Worm (Caenorhabditis elegans): Measurements from ENCODE around the gene Y49F6A.11.

Y49F6A.11 gene

DNA sequence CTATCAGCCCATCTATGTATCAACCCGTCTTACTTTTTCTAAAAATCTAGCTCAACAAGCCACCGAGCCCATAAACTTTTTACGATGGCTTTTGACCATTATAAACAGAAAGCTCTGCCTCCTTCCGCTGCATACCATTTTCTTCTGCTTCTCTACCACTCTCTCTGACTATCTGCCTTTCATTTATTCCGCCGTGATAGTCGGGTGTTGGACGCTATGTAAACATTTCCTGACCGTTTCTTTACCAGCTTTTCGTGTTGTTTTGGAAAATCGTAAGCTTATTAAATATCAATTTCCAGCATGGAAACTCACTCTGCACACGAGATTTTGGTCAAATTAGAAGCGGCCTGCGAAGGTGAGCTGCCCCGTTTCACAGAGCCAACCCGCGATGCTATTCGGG lies 18.9 kb upstream of the Y49F6A.11 start, which contains the start of gene F40E12.1:
Gene F40E12.1, plus strand, starts transcription at position 301 of the 400 bp plus-strand sequence.
- no peak for TF ChIP-seq flt-1 (GFP tag; IDR thresholded peaks at IDR 0.05)
- no peak for TF ChIP-seq T22C8.4 (GFP tag; IDR thresholded peaks at IDR 0.05)
- TF ChIP-seq med-1 (GFP tag; optimal IDR thresholded peaks at IDR 0.05; ENCODE audit: insufficient read depth), result no peak
- TF ChIP-seq ztf-23 (GFP tag; IDR thresholded peaks at IDR 0.05), result no peak
- no peak for TF ChIP-seq ztf-29 (GFP tag; IDR thresholded peaks at IDR 0.05)
- no peak for TF ChIP-seq ref-1 (GFP tag; conservative IDR thresholded peaks at IDR 0.05)
- TF ChIP-seq cog-1 (tag; optimal IDR thresholded peaks at IDR 0.05), result no peak
- TF ChIP-seq tab-1 (GFP tag; IDR thresholded peaks at IDR 0.05), result no peak
- no peak for TF ChIP-seq klf-2 (GFP tag; conservative IDR thresholded peaks at IDR 0.05)

ce11 chrII:3616615-3617014 lies 18.0 kb upstream of the Y49F6A.11 start:
- TF ChIP-seq med-1 (GFP tag; optimal IDR thresholded peaks at IDR 0.05; ENCODE audit: insufficient read depth) (no peak), ztf-23 (GFP tag; IDR thresholded peaks at IDR 0.05) (no peak), ztf-29 (GFP tag; IDR thresholded peaks at IDR 0.05) (no peak), cog-1 (tag; optimal IDR thresholded peaks at IDR 0.05) (no peak), klf-2 (GFP tag; conservative IDR thresholded peaks at IDR 0.05) (no peak), T22C8.4 (GFP tag; IDR thresholded peaks at IDR 0.05) (no peak), tab-1 (GFP tag; IDR thresholded peaks at IDR 0.05) (no peak), flt-1 (GFP tag; IDR thresholded peaks at IDR 0.05) (no peak), ref-1 (GFP tag; conservative IDR thresholded peaks at IDR 0.05) (no peak)

- TF ChIP-seq cog-1 (tag; optimal IDR thresholded peaks at IDR 0.05) (no peak), flt-1 (GFP tag; IDR thresholded peaks at IDR 0.05) (no peak), med-1 (GFP tag; optimal IDR thresholded peaks at IDR 0.05; ENCODE audit: insufficient read depth) (no peak), klf-2 (GFP tag; conservative IDR thresholded peaks at IDR 0.05) (no peak), T22C8.4 (GFP tag; IDR thresholded peaks at IDR 0.05) (no peak), ztf-29 (GFP tag; IDR thresholded peaks at IDR 0.05) (no peak), ref-1 (GFP tag; conservative IDR thresholded peaks at IDR 0.05) (no peak), tab-1 (GFP tag; IDR thresholded peaks at IDR 0.05) (no peak), ztf-23 (GFP tag; IDR thresholded peaks at IDR 0.05) (no peak)
Measured at ce11 chrII:3609764-3610163, 11.1 kb upstream of the Y49F6A.11 start, which contains the start of gene Y49F6A.5. Gene Y49F6A.5 (minus strand): TSS chrII:3609864.

- TF ChIP-seq tab-1 (GFP tag; IDR thresholded peaks at IDR 0.05), result no peak
- TF ChIP-seq cog-1 (tag; optimal IDR thresholded peaks at IDR 0.05), result no peak
- no peak for TF ChIP-seq ztf-29 (GFP tag; IDR thresholded peaks at IDR 0.05)
- no peak for TF ChIP-seq ztf-23 (GFP tag; IDR thresholded peaks at IDR 0.05)
- TF ChIP-seq flt-1 (GFP tag; IDR thresholded peaks at IDR 0.05), result no peak
- TF ChIP-seq med-1 (GFP tag; optimal IDR thresholded peaks at IDR 0.05; ENCODE audit: insufficient read depth), result no peak
- no peak for TF ChIP-seq T22C8.4 (GFP tag; IDR thresholded peaks at IDR 0.05)
Measured at ce11 chrII:3604578-3604977, 6.0 kb upstream of the Y49F6A.11 start.

- TF ChIP-seq cog-1 (tag; optimal IDR thresholded peaks at IDR 0.05) (no peak), ref-1 (GFP tag; conservative IDR thresholded peaks at IDR 0.05) (no peak), ztf-29 (GFP tag; IDR thresholded peaks at IDR 0.05) (no peak), flt-1 (GFP tag; IDR thresholded peaks at IDR 0.05) (no peak), klf-2 (GFP tag; conservative IDR thresholded peaks at IDR 0.05) (no peak), ztf-23 (GFP tag; IDR thresholded peaks at IDR 0.05) (no peak), tab-1 (GFP tag; IDR thresholded peaks at IDR 0.05) (no peak), T22C8.4 (GFP tag; IDR thresholded peaks at IDR 0.05) (no peak), med-1 (GFP tag; optimal IDR thresholded peaks at IDR 0.05; ENCODE audit: insufficient read depth) (no peak)
Measured at ce11 chrII:3595339-3595738, 3.3 kb downstream of the Y49F6A.11 start, which contains the start of gene Y49F6A.12. Gene Y49F6A.12 (plus strand): TSS chrII:3595639.

- TF ChIP-seq med-1 (GFP tag; optimal IDR thresholded peaks at IDR 0.05; ENCODE audit: insufficient read depth), result no peak
- no peak for TF ChIP-seq tab-1 (GFP tag; IDR thresholded peaks at IDR 0.05)
- TF ChIP-seq T22C8.4 (GFP tag; IDR thresholded peaks at IDR 0.05), result no peak
- no peak for TF ChIP-seq ztf-23 (GFP tag; IDR thresholded peaks at IDR 0.05)
- no peak for TF ChIP-seq ztf-29 (GFP tag; IDR thresholded peaks at IDR 0.05)
- no peak for TF ChIP-seq cog-1 (tag; optimal IDR thresholded peaks at IDR 0.05)
- no peak for TF ChIP-seq ref-1 (GFP tag; conservative IDR thresholded peaks at IDR 0.05)
- no peak for TF ChIP-seq klf-2 (GFP tag; conservative IDR thresholded peaks at IDR 0.05)
- no peak for TF ChIP-seq flt-1 (GFP tag; IDR thresholded peaks at IDR 0.05)
Measured at ce11 chrII:3583402-3583801, 15.2 kb downstream of the Y49F6A.11 start, which contains the start of gene srh-60. Gene srh-60 (plus strand): TSS chrII:3583702.

DNA sequence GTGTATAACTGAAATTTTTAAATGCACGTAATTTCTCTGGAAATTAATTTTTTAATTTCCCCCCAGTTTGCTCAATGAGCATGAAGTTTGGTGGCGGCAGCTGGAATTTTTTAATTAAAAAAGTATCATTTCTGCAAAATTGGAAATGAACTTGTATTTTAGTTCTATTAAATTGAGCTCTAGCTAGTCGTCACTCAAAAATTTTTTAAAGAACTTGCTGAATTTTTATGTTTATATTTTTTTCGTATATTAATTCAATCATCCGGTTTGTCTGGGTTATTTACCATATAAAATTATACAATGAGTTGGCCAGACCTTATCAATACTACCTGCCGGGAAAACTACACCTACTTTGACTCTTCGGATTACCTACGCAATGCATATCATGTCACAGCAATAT lies 16.9 kb downstream of the Y49F6A.11 start, which contains the start of gene srh-59:
Gene srh-59, plus strand, starts transcription at position 301 of the 400 bp plus-strand sequence.
- no peak for TF ChIP-seq klf-2 (GFP tag; conservative IDR thresholded peaks at IDR 0.05)
- no peak for TF ChIP-seq cog-1 (tag; optimal IDR thresholded peaks at IDR 0.05)
- no peak for TF ChIP-seq T22C8.4 (GFP tag; IDR thresholded peaks at IDR 0.05)
- no peak for TF ChIP-seq ref-1 (GFP tag; conservative IDR thresholded peaks at IDR 0.05)
- no peak for TF ChIP-seq med-1 (GFP tag; optimal IDR thresholded peaks at IDR 0.05; ENCODE audit: insufficient read depth)
- TF ChIP-seq tab-1 (GFP tag; IDR thresholded peaks at IDR 0.05), result no peak
- TF ChIP-seq flt-1 (GFP tag; IDR thresholded peaks at IDR 0.05), result no peak
- TF ChIP-seq ztf-29 (GFP tag; IDR thresholded peaks at IDR 0.05), result no peak
- TF ChIP-seq ztf-23 (GFP tag; IDR thresholded peaks at IDR 0.05), result no peak

- no peak for TF ChIP-seq med-1 (GFP tag; optimal IDR thresholded peaks at IDR 0.05; ENCODE audit: insufficient read depth)
- no peak for TF ChIP-seq cog-1 (tag; optimal IDR thresholded peaks at IDR 0.05)
Measured at ce11 chrII:3579767-3580166, 18.9 kb downstream of the Y49F6A.11 start, which contains the start of gene clec-134. Gene clec-134 (plus strand): TSS chrII:3580067.

DNA sequence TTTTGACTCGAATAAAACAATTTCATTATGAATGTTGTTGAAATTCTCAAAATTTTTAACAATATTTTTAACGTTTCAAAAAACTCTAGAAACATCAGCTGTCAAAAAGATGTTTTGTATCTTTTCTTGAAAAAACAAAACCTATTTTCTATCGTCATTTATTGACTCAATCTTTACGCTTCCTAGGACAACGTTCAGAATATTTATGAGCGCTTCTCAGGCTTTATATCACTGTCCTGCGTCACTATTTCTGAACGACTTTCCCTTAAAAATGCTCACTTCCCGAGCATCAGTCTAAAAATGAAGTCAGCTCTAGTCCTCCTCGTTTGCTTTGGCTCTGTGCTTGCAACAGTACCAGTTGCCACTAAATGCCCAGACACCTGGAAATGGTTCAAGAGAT lies 20.5 kb downstream of the Y49F6A.11 start, which contains the start of gene clec-133:
Gene clec-133, plus strand, starts transcription at position 301 of the 400 bp plus-strand sequence.
- TF ChIP-seq flt-1 (GFP tag; IDR thresholded peaks at IDR 0.05), result no peak
- no peak for TF ChIP-seq klf-2 (GFP tag; conservative IDR thresholded peaks at IDR 0.05)
- no peak for TF ChIP-seq T22C8.4 (GFP tag; IDR thresholded peaks at IDR 0.05)
- no peak for TF ChIP-seq ref-1 (GFP tag; conservative IDR thresholded peaks at IDR 0.05)
- TF ChIP-seq ztf-29 (GFP tag; IDR thresholded peaks at IDR 0.05), result no peak
- no peak for TF ChIP-seq tab-1 (GFP tag; IDR thresholded peaks at IDR 0.05)
- no peak for TF ChIP-seq cog-1 (tag; optimal IDR thresholded peaks at IDR 0.05)
- no peak for TF ChIP-seq ztf-23 (GFP tag; IDR thresholded peaks at IDR 0.05)
- no peak for TF ChIP-seq med-1 (GFP tag; optimal IDR thresholded peaks at IDR 0.05; ENCODE audit: insufficient read depth)

ce11 chrII:3576742-3577141 lies 21.9 kb downstream of the Y49F6A.11 start, which contains the start of gene clec-132:
Gene clec-132 (plus strand): TSS chrII:3577042.
- TF ChIP-seq ztf-29 (GFP tag; IDR thresholded peaks at IDR 0.05), result no peak
- TF ChIP-seq cog-1 (tag; optimal IDR thresholded peaks at IDR 0.05), result no peak
- no peak for TF ChIP-seq med-1 (GFP tag; optimal IDR thresholded peaks at IDR 0.05; ENCODE audit: insufficient read depth)
- no peak for TF ChIP-seq tab-1 (GFP tag; IDR thresholded peaks at IDR 0.05)
- no peak for TF ChIP-seq flt-1 (GFP tag; IDR thresholded peaks at IDR 0.05)
- TF ChIP-seq ztf-23 (GFP tag; IDR thresholded peaks at IDR 0.05), result no peak
- TF ChIP-seq ref-1 (GFP tag; conservative IDR thresholded peaks at IDR 0.05), result no peak
- TF ChIP-seq klf-2 (GFP tag; conservative IDR thresholded peaks at IDR 0.05), result no peak
